Fruit fly (Drosophila melanogaster) whole organism, embryonic: Measurements from ENCODE around the gene CG4459.
A peak's percentile ranks its signal among the peaks of the same experiment; 100 is the strongest.

Source experiments
- Ada2b ChIP-seq: fragments of 200-800 bp; sonication (Bioruptor generic); IDR thresholded peaks from 2 replicates; pipeline ENCODE4 v1.3.6; 2022; ENCODE audit warnings: missing biosample characterization, missing genetic modification characterization
- Antp ChIP-seq: fragments of 200-800 bp; sonication (Bioruptor generic); optimal IDR thresholded peaks from 3 replicates; lab custom pipeline; 2016; ENCODE audit warnings: missing biosample characterization, missing genetic modification characterization
- Awh ChIP-seq: fragments of 200-800 bp; sonication (Bioruptor generic); IDR thresholded peaks from 2 replicates; pipeline ENCODE4, ENCODE4 v1.3.6; 2022; ENCODE audit warnings: missing biosample characterization, missing genetic modification characterization
- C15 ChIP-seq: fragments of 200-800 bp; sonication (Bioruptor generic); IDR thresholded peaks from 3 replicates; pipeline ENCODE4 v1.3.6; 2022; ENCODE audit warnings: missing biosample characterization, missing genetic modification characterization
- CG10959 ChIP-seq: fragments of 200-800 bp; sonication (Bioruptor generic); IDR thresholded peaks from 2 replicates; pipeline ENCODE4 v1.3.6; 2022; ENCODE audit warnings: missing biosample characterization, missing genetic modification characterization
- CG12219 ChIP-seq: fragments of 200-800 bp; sonication (Bioruptor generic); optimal IDR thresholded peaks from 3 replicates; lab custom pipeline; 2018; ENCODE audit warnings: missing biosample characterization, mild to moderate bottlenecking, missing genetic modification characterization
- CG13123 ChIP-seq: fragments of 200-800 bp; sonication (Bioruptor generic); optimal IDR thresholded peaks from 2 replicates; lab custom pipeline; 2016; ENCODE audit warnings: missing biosample characterization, missing genetic modification characterization
- CG14860 ChIP-seq: fragments of 200-800 bp; sonication (Bioruptor generic); IDR thresholded peaks from 3 replicates; pipeline ENCODE4 v1.3.6; 2022; ENCODE audit warnings: missing biosample characterization, missing genetic modification characterization; ENCODE audit not compliant: partially characterized antibody
- CG1529 ChIP-seq: fragments of 200-800 bp; sonication (Bioruptor generic); optimal IDR thresholded peaks from 3 replicates; lab custom pipeline; 2018; ENCODE audit warnings: missing biosample characterization, missing genetic modification characterization
- CG1602 ChIP-seq: fragments of 200-800 bp; sonication (Bioruptor generic); optimal IDR thresholded peaks from 3 replicates; lab custom pipeline; 2016; ENCODE audit warnings: missing biosample characterization, missing genetic modification characterization
- CG16813 ChIP-seq: fragments of 200-800 bp; sonication (Bioruptor generic); IDR thresholded peaks from 3 replicates; pipeline ENCODE4 v1.3.6; 2022; ENCODE audit warnings: missing biosample characterization, missing genetic modification characterization; ENCODE audit not compliant: partially characterized antibody
- CG2678 ChIP-seq: fragments of 200-800 bp; sonication (Bioruptor generic); optimal IDR thresholded peaks from 3 replicates; lab custom pipeline; 2019; ENCODE audit warnings: missing biosample characterization, mild to moderate bottlenecking, missing genetic modification characterization, moderate library complexity
- CG30431 ChIP-seq: fragments of 200-800 bp; sonication (Bioruptor generic); optimal IDR thresholded peaks from 2 replicates; lab custom pipeline; 2017; ENCODE audit warnings: missing biosample characterization, missing genetic modification characterization
- CG3065 ChIP-seq: fragments of 200-800 bp; sonication (Bioruptor generic); optimal IDR thresholded peaks from 2 replicates; lab custom pipeline; 2016; ENCODE audit warnings: missing biosample characterization, missing genetic modification characterization
- CG34376 ChIP-seq: fragments of 200-800 bp; sonication (Bioruptor generic); optimal IDR thresholded peaks from 2 replicates; lab custom pipeline; 2018; ENCODE audit warnings: missing biosample characterization, mild to moderate bottlenecking, missing genetic modification characterization
- CG5953 ChIP-seq: fragments of 200-800 bp; sonication (Bioruptor generic); IDR thresholded peaks from 2 replicates; pipeline ENCODE4 v1.3.6; 2022; ENCODE audit warnings: missing biosample characterization, missing genetic modification characterization
- CG7745 ChIP-seq: fragments of 200-800 bp; sonication (Bioruptor generic); optimal IDR thresholded peaks from 2 replicates; lab custom pipeline; 2018; ENCODE audit warnings: missing biosample characterization, mild to moderate bottlenecking, missing genetic modification characterization, moderate library complexity
- CG8089 ChIP-seq: fragments of 200-800 bp; sonication (Bioruptor generic); optimal IDR thresholded peaks from 3 replicates; lab custom pipeline; 2016; ENCODE audit warnings: missing biosample characterization, missing genetic modification characterization
- CHES-1-like ChIP-seq: fragments of 200-800 bp; sonication (Bioruptor generic); optimal IDR thresholded peaks from 2 replicates; lab custom pipeline; 2016; ENCODE audit warnings: missing biosample characterization, missing genetic modification characterization
- D19B ChIP-seq: fragments of 200-800 bp; sonication (Bioruptor generic); optimal IDR thresholded peaks from 2 replicates; lab custom pipeline; 2017; ENCODE audit warnings: missing biosample characterization, mild to moderate bottlenecking, missing genetic modification characterization
- Doc3 ChIP-seq: fragments of 200-800 bp; sonication (Bioruptor generic); IDR thresholded peaks from 3 replicates; pipeline ENCODE4 v1.3.6; 2022; ENCODE audit warnings: missing biosample characterization, missing genetic modification characterization; ENCODE audit not compliant: partially characterized antibody
- E2f2 ChIP-seq: fragments of 200-800 bp; sonication (Bioruptor generic); IDR thresholded peaks from 2 replicates; pipeline ENCODE4 v1.3.6; 2022; ENCODE audit warnings: missing biosample characterization, missing genetic modification characterization
- Eip74EF ChIP-seq, 2 experiments: fragments of 200-800 bp in 1 of 2; fragments of >200 bp in 1 of 2; sonication (Bioruptor generic) in 1 of 2; optimal IDR thresholded peaks; 2 replicates each; lab custom pipeline; 2017 to 2019; ENCODE audit warnings: missing biosample characterization in 2 of 2, missing genetic modification characterization in 2 of 2, mild to moderate bottlenecking in 1 of 2, moderate library complexity in 1 of 2
- Hr3 ChIP-seq: fragments of 200-800 bp; sonication (Bioruptor generic); optimal IDR thresholded peaks from 3 replicates; lab custom pipeline; 2016; ENCODE audit warnings: missing biosample characterization, missing genetic modification characterization
- Lpt ChIP-seq: fragments of >200 bp; optimal IDR thresholded peaks from 2 replicates; lab custom pipeline; 2018; ENCODE audit warnings: missing biosample characterization, missing genetic modification characterization
- MESR4 ChIP-seq: fragments of 200-800 bp; sonication (Bioruptor generic); optimal IDR thresholded peaks from 2 replicates; lab custom pipeline; 2018; ENCODE audit warnings: missing biosample characterization, mild to moderate bottlenecking, missing genetic modification characterization, moderate library complexity
- Neu2 ChIP-seq: fragments of 200-800 bp; sonication (Bioruptor generic); optimal IDR thresholded peaks from 3 replicates; lab custom pipeline; 2016; ENCODE audit warnings: missing biosample characterization, missing genetic modification characterization, borderline replicate concordance
- Ptx1 ChIP-seq: fragments of 200-800 bp; sonication (Bioruptor generic); IDR thresholded peaks from 2 replicates; pipeline ENCODE4 v1.3.6; 2022; ENCODE audit warnings: missing biosample characterization, missing genetic modification characterization
- Ravus ChIP-seq: fragments of 200-800 bp; sonication (Bioruptor generic); IDR thresholded peaks from 2 replicates; pipeline ENCODE4 v1.3.6; 2022; ENCODE audit warnings: missing biosample characterization, missing genetic modification characterization
- Tbp ChIP-seq: fragments of >200 bp; optimal IDR thresholded peaks from 2 replicates; lab custom pipeline; 2018; ENCODE audit warnings: missing biosample characterization, missing genetic modification characterization
- aop ChIP-seq: fragments of 200-800 bp; sonication (Bioruptor generic); IDR thresholded peaks from 2 replicates; pipeline ENCODE4 v1.3.6; 2022; ENCODE audit warnings: missing biosample characterization, missing genetic modification characterization
- ase ChIP-seq: fragments of 200-800 bp; sonication (Bioruptor generic); IDR thresholded peaks from 3 replicates; pipeline ENCODE4 v1.3.6; 2022; ENCODE audit warnings: missing biosample characterization, missing genetic modification characterization
- ash1 ChIP-seq: fragments of 200-800 bp; sonication (Bioruptor generic); optimal IDR thresholded peaks from 2 replicates; lab custom pipeline; 2018; ENCODE audit warnings: missing biosample characterization, mild to moderate bottlenecking, missing genetic modification characterization
- bab2 ChIP-seq: fragments of 200-800 bp; sonication (Bioruptor generic); optimal IDR thresholded peaks from 2 replicates; lab custom pipeline; 2016; ENCODE audit warnings: missing biosample characterization, missing genetic modification characterization
- bigmax ChIP-seq: fragments of 200-800 bp; sonication (Bioruptor generic); optimal IDR thresholded peaks from 2 replicates; lab custom pipeline; 2018; ENCODE audit warnings: missing biosample characterization, mild to moderate bottlenecking, missing genetic modification characterization
- chinmo ChIP-seq: fragments of 200-800 bp; sonication (Bioruptor generic); IDR thresholded peaks from 4 replicates; pipeline ENCODE4 v1.3.6; 2022; ENCODE audit warnings: missing biosample characterization, missing genetic modification characterization; ENCODE audit not compliant: partially characterized antibody
- danr ChIP-seq: fragments of 200-800 bp; sonication (Bioruptor generic); IDR thresholded peaks from 2 replicates; pipeline ENCODE4 v1.3.6; 2022; ENCODE audit warnings: missing biosample characterization, missing genetic modification characterization
- dimm ChIP-seq: fragments of 200-800 bp; sonication (Bioruptor generic); IDR thresholded peaks from 2 replicates; pipeline ENCODE4 v1.3.6; 2022; ENCODE audit warnings: missing biosample characterization, missing genetic modification characterization
- en ChIP-seq: fragments of 200-800 bp; sonication (Bioruptor generic); optimal IDR thresholded peaks from 2 replicates; lab custom pipeline; 2016; ENCODE audit warnings: missing biosample characterization, missing genetic modification characterization
- eve ChIP-seq, 2 experiments: fragments of >200 bp; optimal IDR thresholded peaks; 2 replicates each; lab custom pipeline; 2017; ENCODE audit warnings: missing biosample characterization in 2 of 2, missing genetic modification characterization in 2 of 2
- ewg ChIP-seq: fragments of 200-800 bp; sonication (Bioruptor generic); optimal IDR thresholded peaks from 3 replicates; lab custom pipeline; 2017; ENCODE audit warnings: mild to moderate bottlenecking, missing biosample characterization, missing genetic modification reagents, missing genetic modification characterization
- gce ChIP-seq: fragments of 200-800 bp; sonication (Bioruptor generic); IDR thresholded peaks from 3 replicates; pipeline ENCODE4 v1.3.6; 2022; ENCODE audit warnings: missing biosample characterization, missing genetic modification characterization
- gem ChIP-seq: fragments of 200-800 bp; sonication (Bioruptor generic); optimal IDR thresholded peaks from 2 replicates; lab custom pipeline; 2019; ENCODE audit warnings: missing biosample characterization, mild to moderate bottlenecking, missing genetic modification characterization, moderate library complexity
- maf-S ChIP-seq: fragments of 200-800 bp; sonication (Bioruptor generic); optimal IDR thresholded peaks from 2 replicates; lab custom pipeline; 2016; ENCODE audit warnings: missing biosample characterization, missing genetic modification characterization
- row ChIP-seq: fragments of 200-800 bp; sonication (Bioruptor generic); IDR thresholded peaks from 3 replicates; pipeline ENCODE4 v1.3.6; 2022; ENCODE audit warnings: missing biosample characterization, missing genetic modification characterization
- scrt ChIP-seq: fragments of 200-800 bp; sonication (Bioruptor generic); optimal IDR thresholded peaks from 2 replicates; lab custom pipeline; 2018; ENCODE audit warnings: missing biosample characterization, mild to moderate bottlenecking, missing genetic modification characterization, moderate library complexity
- slou ChIP-seq: fragments of 200-800 bp; sonication (Bioruptor generic); optimal IDR thresholded peaks from 3 replicates; lab custom pipeline; 2016; ENCODE audit warnings: missing biosample characterization, missing genetic modification characterization
- tna ChIP-seq: fragments of 200-800 bp; sonication (Bioruptor generic); IDR thresholded peaks from 2 replicates; pipeline ENCODE4 v1.3.6; 2022; ENCODE audit warnings: missing biosample characterization, missing genetic modification characterization; ENCODE audit not compliant: partially characterized antibody
- wek ChIP-seq: fragments of 200-800 bp; sonication (Bioruptor generic); optimal IDR thresholded peaks from 3 replicates; lab custom pipeline; 2018; ENCODE audit warnings: missing biosample characterization, mild to moderate bottlenecking, missing genetic modification characterization, moderate library complexity
- z ChIP-seq: fragments of 200-800 bp; sonication (Bioruptor generic); IDR thresholded peaks from 3 replicates; pipeline ENCODE4 v1.3.6; 2022; ENCODE audit warnings: missing biosample characterization, missing genetic modification characterization
- zen ChIP-seq: fragments of 200-800 bp; sonication (Bioruptor generic); optimal IDR thresholded peaks from 3 replicates; lab custom pipeline; 2018; ENCODE audit warnings: missing biosample characterization, mild to moderate bottlenecking, missing genetic modification characterization, moderate library complexity

The CG4459 gene

DNA sequence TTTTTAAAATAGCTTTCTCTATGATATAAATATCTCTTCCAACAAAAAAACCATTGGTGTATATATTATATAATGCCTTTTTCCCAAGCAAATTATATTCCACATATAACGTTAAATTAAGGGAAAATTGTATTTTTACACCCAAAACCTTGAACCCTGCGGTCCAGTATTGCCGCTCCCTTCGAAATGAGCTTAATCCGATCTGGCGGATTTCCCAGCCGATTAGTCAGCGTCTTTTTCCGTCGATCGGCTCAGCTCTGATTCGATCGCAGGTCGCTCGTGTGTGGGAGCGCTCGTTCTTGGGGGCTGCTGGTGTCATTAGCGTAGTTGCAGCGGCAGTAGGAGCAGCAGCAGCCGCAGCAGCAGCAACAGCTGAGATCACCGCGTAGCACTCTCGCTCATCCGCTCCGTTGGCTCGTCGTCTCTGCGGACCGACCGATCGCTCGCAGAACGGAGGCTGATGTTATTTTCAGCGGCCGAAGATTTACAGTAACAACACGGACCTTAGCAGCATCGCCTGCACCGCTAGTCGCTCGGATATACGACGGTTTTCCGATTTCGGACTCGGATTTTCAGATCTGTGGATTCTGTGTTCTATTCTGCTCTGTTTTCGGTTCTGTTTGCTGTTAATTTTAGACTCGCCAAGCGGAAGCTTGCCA lies 38.0 kb downstream of the CG4459 start, which contains the start of gene CG4733 (continued):
- TF ChIP-seq CG10959 (GFP tag; lab: Robert Waterston, UW) (no peak), Hr3 (GFP tag; lab: Kevin White, UChicago) (no peak), wek (GFP tag; lab: Kevin White, UChicago) (no peak), z (GFP tag; lab: Robert Waterston, UW) (peak; percentile 15; the same call in 1 of the 3 replicates), E2f2 (GFP tag; lab: Robert Waterston, UW) (no peak), eve (GFP tag; optimal IDR thresholded peaks at IDR 0.05; lab: Kevin White, UChicago) (no peak), CG1602 (GFP tag; lab: Kevin White, UChicago) (no peak), CG2678 (peak; percentile 46), en (no peak), CHES-1-like (GFP tag; lab: Kevin White, UChicago) (no peak), CG1529 (GFP tag; lab: Kevin White, UChicago) (no peak), MESR4 (GFP tag; lab: Kevin White, UChicago) (no peak), chinmo (GFP tag; lab: Robert Waterston, UW) (peak; percentile 96), aop (GFP tag; lab: Robert Waterston, UW) (no peak), gem (tag; lab: Kevin White, UChicago) (peak; percentile 43), ewg (GFP tag; lab: Kevin White, UChicago) (no peak), dimm (GFP tag; lab: Robert Waterston, UW) (no peak), Ravus (GFP tag; lab: Robert Waterston, UW) (no peak), gce (no peak), maf-S (no peak), Doc3 (GFP tag; lab: Robert Waterston, UW) (no peak), Antp (GFP tag; lab: Kevin White, UChicago) (no peak), D19B (GFP tag; lab: Kevin White, UChicago) (no peak), Lpt (GFP tag; lab: Kevin White, UChicago) (no peak), danr (GFP tag; lab: Robert Waterston, UW) (no peak), CG5953 (GFP tag; lab: Robert Waterston, UW) (no peak), row (peak; percentile 91), CG7745 (no peak), zen (tag; lab: Kevin White, UChicago) (no peak), slou (GFP tag; lab: Kevin White, UChicago) (no peak), ase (GFP tag; lab: Robert Waterston, UW) (no peak), Ptx1 (GFP tag; lab: Robert Waterston, UW) (no peak), CG34376 (no peak), Eip74EF (GFP tag; optimal IDR thresholded peaks at IDR 0.05; lab: Kevin White, UChicago) (no peak), bab2 (GFP tag; lab: Kevin White, UChicago) (no peak), bigmax (GFP tag; lab: Kevin White, UChicago) (no peak), Ada2b (GFP tag; lab: Robert Waterston, UW) (no peak), CG12219 (GFP tag; lab: Kevin White, UChicago) (no peak), scrt (GFP tag; lab: Kevin White, UChicago) (no peak), Neu2 (GFP tag; lab: Kevin White, UChicago) (no peak), C15 (no peak), Tbp (no peak), CG8089 (no peak), CG30431 (no peak), Awh (GFP tag; lab: Robert Waterston, UW) (no peak), CG13123 (GFP tag; lab: Kevin White, UChicago) (no peak), ash1 (GFP tag; lab: Kevin White, UChicago) (no peak), CG14860 (GFP tag; lab: Robert Waterston, UW) (no peak), tna (GFP tag; lab: Robert Waterston, UW) (no peak), CG16813 (GFP tag; lab: Robert Waterston, UW) (no peak), CG3065 (GFP tag; lab: Kevin White, UChicago) (no peak)
